Worm (Caenorhabditis elegans) whole organism, late embryonic: ENCODE results near the gene aff-1.

Experiments
- F13H6.1 ChIP-seq: sonication (generic microtip); optimal IDR thresholded peaks from 2 replicates; lab custom pipeline; 2016; ENCODE audit warnings: missing genetic modification characterization, missing compliant biosample characterization
- K02D7.2 ChIP-seq: sonication (generic microtip); optimal IDR thresholded peaks from 2 replicates; lab custom pipeline; 2017; ENCODE audit warnings: mild to moderate bottlenecking, missing genetic modification characterization, missing compliant biosample characterization
- ahr-1 ChIP-seq: sonication (generic microtip); optimal IDR thresholded peaks from 2 replicates; lab custom pipeline; 2016; ENCODE audit warnings: missing genetic modification characterization, missing compliant biosample characterization
- ama-1 ChIP-seq: fragments of 150-350 bp; optimal IDR thresholded peaks from 2 replicates; lab custom pipeline; 2014
- ceh-14 ChIP-seq: sonication (generic microtip); optimal IDR thresholded peaks from 2 replicates; lab custom pipeline; 2016; ENCODE audit warnings: missing genotype, missing genetic modification characterization, missing compliant biosample characterization
- ceh-19 ChIP-seq: fragments of 200-800 bp; sonication (Bioruptor generic); optimal IDR thresholded peaks from 2 replicates; lab custom pipeline; 2018; ENCODE audit warnings: mild to moderate bottlenecking, missing genetic modification characterization, missing compliant biosample characterization
- ceh-22 ChIP-seq: sonication (generic microtip); optimal IDR thresholded peaks from 2 replicates; lab custom pipeline; 2017; ENCODE audit warnings: missing biosample characterization, missing genetic modification characterization
- ceh-24 ChIP-seq: sonication (generic microtip); optimal IDR thresholded peaks from 2 replicates; lab custom pipeline; 2016; ENCODE audit warnings: mild to moderate bottlenecking, missing genetic modification characterization, missing compliant biosample characterization
- ceh-45 ChIP-seq: fragments of 200-800 bp; sonication (Bioruptor generic); IDR thresholded peaks from 2 replicates; pipeline ENCODE4 v1.3.6; 2022; ENCODE audit warnings: missing genetic modification reagents, missing genetic modification characterization, missing compliant biosample characterization
- ceh-9 ChIP-seq: sonication (generic microtip); optimal IDR thresholded peaks from 2 replicates; lab custom pipeline; 2016; ENCODE audit warnings: mild to moderate bottlenecking, missing genetic modification characterization, inconsistent platforms, missing compliant biosample characterization
- dmd-4 ChIP-seq: sonication (generic microtip); optimal IDR thresholded peaks from 2 replicates; lab custom pipeline; 2016; ENCODE audit warnings: borderline replicate concordance, missing genetic modification characterization, missing compliant biosample characterization
- elt-2 ChIP-seq: sonication (generic microtip); optimal IDR thresholded peaks from 2 replicates; lab custom pipeline; 2016; ENCODE audit warnings: missing genetic modification reagents, missing genetic modification characterization, missing compliant biosample characterization
- elt-4 ChIP-seq: sonication (generic microtip); optimal IDR thresholded peaks from 2 replicates; lab custom pipeline; 2016; ENCODE audit warnings: missing genetic modification characterization, missing compliant biosample characterization
- ets-4 ChIP-seq: sonication (generic microtip); optimal IDR thresholded peaks from 2 replicates; lab custom pipeline; 2016; ENCODE audit warnings: missing genetic modification characterization, missing compliant biosample characterization
- eyg-1 ChIP-seq: sonication (generic microtip); optimal IDR thresholded peaks from 2 replicates; lab custom pipeline; 2016; ENCODE audit warnings: missing genotype, missing genetic modification characterization, missing compliant biosample characterization
- fax-1 ChIP-seq: sonication (generic microtip); optimal IDR thresholded peaks from 2 replicates; lab custom pipeline; 2016; ENCODE audit warnings: missing genotype, missing genetic modification characterization, missing compliant biosample characterization
- hlh-15 ChIP-seq: sonication (generic microtip); optimal IDR thresholded peaks from 2 replicates; lab custom pipeline; 2016; ENCODE audit warnings: missing genetic modification characterization, missing compliant biosample characterization
- hlh-30 ChIP-seq: sonication (generic microtip); optimal IDR thresholded peaks from 2 replicates; lab custom pipeline; 2017; ENCODE audit warnings: antibody characterized with exemption, missing genetic modification characterization, missing compliant biosample characterization; ENCODE audit not compliant: insufficient read depth
- hlh-6 ChIP-seq: sonication (generic microtip); optimal IDR thresholded peaks from 2 replicates; lab custom pipeline; 2016; ENCODE audit warnings: missing genotype, missing genetic modification characterization, missing compliant biosample characterization
- hlh-8 ChIP-seq: sonication (generic microtip); optimal IDR thresholded peaks from 2 replicates; lab custom pipeline; 2016; ENCODE audit warnings: missing genotype, missing genetic modification characterization, missing compliant biosample characterization
- lim-6 ChIP-seq: sonication (generic microtip); optimal IDR thresholded peaks from 2 replicates; lab custom pipeline; 2016; ENCODE audit warnings: missing genetic modification characterization, missing compliant biosample characterization
- madf-2 ChIP-seq: sonication (generic microtip); optimal IDR thresholded peaks from 2 replicates; lab custom pipeline; 2017; ENCODE audit warnings: missing genetic modification characterization, missing compliant biosample characterization
- mec-3 ChIP-seq: sonication (generic microtip); optimal IDR thresholded peaks from 2 replicates; lab custom pipeline; 2016; ENCODE audit warnings: borderline replicate concordance, missing genetic modification characterization, missing compliant biosample characterization
- nfya-1 ChIP-seq: sonication (generic microtip); optimal IDR thresholded peaks from 2 replicates; lab custom pipeline; 2017; ENCODE audit warnings: missing genetic modification characterization, mild to moderate bottlenecking, missing compliant biosample characterization, antibody characterized with exemption, moderate library complexity
- nhr-11 ChIP-seq: fragments of 150-350 bp; optimal IDR thresholded peaks from 2 replicates; lab custom pipeline; 2014; ENCODE audit warnings: missing biosample characterization, missing genetic modification characterization
- nhr-232 ChIP-seq: sonication (generic microtip); optimal IDR thresholded peaks from 2 replicates; lab custom pipeline; 2016; ENCODE audit warnings: missing genetic modification characterization, missing compliant biosample characterization
- odd-2 ChIP-seq: sonication (generic microtip); optimal IDR thresholded peaks from 2 replicates; lab custom pipeline; 2017; ENCODE audit warnings: antibody characterized with exemption, mild to moderate bottlenecking, missing genetic modification characterization, missing compliant biosample characterization
- pat-9 ChIP-seq: fragments of 200-800 bp; sonication (Bioruptor generic); optimal IDR thresholded peaks from 2 replicates; lab custom pipeline; 2018; ENCODE audit warnings: mild to moderate bottlenecking, missing genetic modification characterization, moderate library complexity, missing compliant biosample characterization
- pha-4 ChIP-seq: fragments of 150-350 bp; optimal IDR thresholded peaks from 2 replicates; lab custom pipeline; 2018; ENCODE audit warnings: missing biosample characterization, missing genetic modification reagents, missing genetic modification characterization
- ref-2 ChIP-seq: sonication (generic microtip); optimal IDR thresholded peaks from 2 replicates; lab custom pipeline; 2016; ENCODE audit warnings: missing genetic modification characterization, missing compliant biosample characterization
- sdc-2 ChIP-seq: sonication (generic microtip); optimal IDR thresholded peaks from 2 replicates; lab custom pipeline; 2016; ENCODE audit warnings: missing genotype, missing genetic modification characterization, missing compliant biosample characterization
- sox-4 ChIP-seq: sonication (generic microtip); optimal IDR thresholded peaks from 2 replicates; lab custom pipeline; 2017; ENCODE audit warnings: mild to moderate bottlenecking, missing genetic modification characterization, inconsistent platforms, missing compliant biosample characterization
- syd-9 ChIP-seq: sonication (generic microtip); optimal IDR thresholded peaks from 2 replicates; lab custom pipeline; 2016; ENCODE audit warnings: mild to moderate bottlenecking, missing genetic modification characterization, moderate library complexity, missing compliant biosample characterization
- ttx-3 ChIP-seq: sonication (generic microtip); optimal IDR thresholded peaks from 2 replicates; lab custom pipeline; 2016; ENCODE audit warnings: missing genetic modification reagents, missing genetic modification characterization, missing compliant biosample characterization
- unc-3 ChIP-seq, 2 experiments: fragments of 200-800 bp in 1 of 2; sonication (Bioruptor generic) in 1 of 2; sonication (generic microtip) in 1 of 2; conservative IDR thresholded peaks in 1 of 2; optimal IDR thresholded peaks in 1 of 2; 2 replicates each; pipeline versions ENCODE4 v1.3.6 to Lab custom; 2016 to 2022; ENCODE audit warnings: missing compliant biosample characterization in 2 of 2, missing genetic modification characterization in 2 of 2, missing genetic modification reagents in 1 of 2
- unc-42 ChIP-seq: sonication (generic microtip); optimal IDR thresholded peaks from 2 replicates; lab custom pipeline; 2016; ENCODE audit warnings: missing genotype, missing genetic modification characterization, missing compliant biosample characterization
- unc-55 ChIP-seq: sonication (generic microtip); optimal IDR thresholded peaks from 2 replicates; lab custom pipeline; 2017; ENCODE audit warnings: missing biosample characterization, missing genetic modification reagents, missing genetic modification characterization

The aff-1 gene

DNA sequence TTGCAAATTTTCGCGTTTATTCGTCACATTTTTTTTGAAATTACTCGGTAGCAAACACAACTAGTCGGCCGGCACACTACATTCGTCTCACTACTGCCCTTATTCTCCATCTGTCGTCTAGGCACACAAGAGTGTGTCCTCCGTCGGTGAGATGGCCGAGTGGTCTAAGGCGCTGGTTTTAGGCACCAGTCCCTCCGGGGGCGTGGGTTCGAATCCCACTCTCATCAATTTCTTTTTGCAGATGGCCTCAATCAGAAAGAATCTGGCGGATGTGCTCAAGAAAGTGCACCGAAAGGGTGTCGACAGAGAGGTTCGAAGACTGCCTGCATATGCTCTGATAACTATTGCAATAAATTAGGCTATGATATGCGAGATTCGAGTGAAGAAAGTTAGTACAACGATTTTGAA is 10.5 kb downstream of the aff-1 start (continued):
- TF ChIP-seq hlh-8 (tag; lab: Kevin White, UChicago) (peak; percentile 83), ceh-45 (GFP tag; lab: Robert Waterston, UW) (peak; percentile 74), hlh-6 (tag; lab: Kevin White, UChicago) (peak; percentile 79), fax-1 (tag; lab: Kevin White, UChicago) (peak; percentile 68), dmd-4 (tag; lab: Kevin White, UChicago) (peak; percentile 76), unc-42 (tag; lab: Kevin White, UChicago) (peak; percentile 41), sox-4 (tag; lab: Kevin White, UChicago) (peak; percentile 76), eyg-1 (tag; lab: Kevin White, UChicago) (peak; percentile 77), K02D7.2 (tag; lab: Kevin White, UChicago) (peak; percentile 50), mec-3 (no peak), ceh-24 (tag; lab: Kevin White, UChicago) (peak; percentile 29), ceh-9 (tag; lab: Kevin White, UChicago) (peak; percentile 73), hlh-30 (tag; lab: Kevin White, UChicago) (peak; percentile 29), elt-4 (no peak), madf-2 (tag; lab: Kevin White, UChicago) (peak; percentile 76), ets-4 (peak; percentile 4), syd-9 (peak; percentile 67), lim-6 (tag; lab: Kevin White, UChicago) (peak; percentile 37), nhr-11 (no peak), pha-4 (tag; lab: Kevin White, UChicago) (no peak)
- TF ChIP-seq, all 69 proteins: peak for 60

DNA sequence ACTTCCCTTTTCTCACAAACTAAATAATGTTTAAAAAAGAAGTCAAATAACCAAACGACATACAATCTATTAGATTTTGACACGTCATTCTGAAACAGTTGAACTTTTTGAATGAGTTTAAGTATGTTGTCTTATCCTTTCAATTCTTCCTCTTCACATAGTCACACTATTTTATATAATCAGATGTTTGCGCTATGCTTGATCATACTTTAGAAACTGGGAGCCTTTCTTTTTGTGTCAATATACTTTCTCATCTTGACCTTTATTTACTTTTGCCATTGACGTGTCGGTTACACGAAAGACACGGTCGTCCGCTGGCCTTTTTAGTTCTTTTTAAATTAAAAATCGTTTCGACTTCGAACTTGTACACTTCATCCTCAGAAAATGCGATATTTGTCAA is 11.6 kb downstream of the aff-1 start, which contains the start of gene C04A2.15:
Gene C04A2.15, plus strand, starts transcription at position 299 of the 400 bp plus-strand sequence.
- TF ChIP-seq syd-9 = no peak
- no peak for TF ChIP-seq sdc-2 (tag; lab: Kevin White, UChicago)
- no peak for TF ChIP-seq hlh-8 (tag; lab: Kevin White, UChicago)
- no peak for TF ChIP-seq ref-2 (tag; lab: Kevin White, UChicago)
- TF ChIP-seq ceh-19 (GFP tag; lab: Kevin White, UChicago) = no peak
- no peak for TF ChIP-seq ahr-1 (tag; lab: Kevin White, UChicago)
- TF ChIP-seq F13H6.1 = no peak
- no peak for TF ChIP-seq nhr-232 (tag; lab: Kevin White, UChicago)
- TF ChIP-seq ceh-14 (tag; lab: Kevin White, UChicago) = no peak
- TF ChIP-seq unc-3 (GFP tag; conservative IDR thresholded peaks at IDR 0.05; lab: Robert Waterston, UW) = no peak
- TF ChIP-seq unc-3 (tag; optimal IDR thresholded peaks at IDR 0.05; lab: Kevin White, UChicago) = no peak

DNA sequence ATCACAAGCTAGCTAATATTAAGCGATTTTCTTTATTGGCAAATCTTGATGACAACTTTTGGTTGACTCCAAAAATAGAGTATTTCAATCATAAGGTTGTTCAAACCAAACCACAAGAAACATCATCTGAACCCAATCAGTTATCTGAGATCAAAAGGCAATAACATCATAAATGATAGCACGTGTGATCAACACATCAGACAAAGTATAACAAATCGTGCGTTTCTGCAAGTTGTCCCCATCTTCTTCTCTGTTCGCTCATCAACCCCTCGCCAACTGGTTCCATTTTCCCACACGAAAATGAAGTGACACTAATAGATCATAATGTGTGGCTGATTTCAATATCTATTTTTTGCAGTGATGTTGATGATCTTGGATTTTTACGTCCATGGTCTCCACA is 14.2 kb downstream of the aff-1 start:
- TF ChIP-seq elt-2 (tag; lab: Kevin White, UChicago) = no peak
- no peak for TF ChIP-seq ttx-3 (tag; lab: Kevin White, UChicago)
- TF ChIP-seq pat-9 (tag; lab: Kevin White, UChicago) = no peak
- TF ChIP-seq hlh-15 (tag; lab: Kevin White, UChicago) = no peak
- TF ChIP-seq ceh-22 (tag; lab: Kevin White, UChicago) = no peak
- TF ChIP-seq syd-9 = no peak

DNA sequence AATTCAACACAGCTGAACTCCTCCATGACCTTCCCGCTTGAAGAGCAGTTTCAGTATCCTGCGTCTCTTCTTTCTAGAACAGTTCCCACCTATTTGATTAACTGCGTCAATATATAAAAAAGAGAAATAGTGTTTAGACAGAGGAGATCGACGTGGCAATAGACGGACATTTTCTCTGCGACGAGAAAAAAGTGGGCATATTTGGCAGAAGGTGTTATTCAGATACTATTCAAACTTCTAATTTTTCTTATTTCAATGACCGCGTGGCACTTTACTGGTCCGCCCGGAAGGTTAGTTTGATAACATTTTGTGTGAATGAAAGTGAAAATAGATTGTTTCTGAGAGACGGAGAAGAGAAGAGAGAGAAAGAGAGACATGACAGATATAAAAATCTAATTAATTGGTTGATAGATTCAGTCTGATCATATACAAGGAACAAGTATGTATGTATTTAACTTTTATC is 15.6 kb downstream of the aff-1 start, which contains the start of gene tbc-6:
Gene tbc-6, plus strand, starts transcription at position 208 of the 463 bp plus-strand sequence.
- TF ChIP-seq dmd-4 (tag; lab: Kevin White, UChicago) (no peak), ama-1 (lab: Kevin White, UChicago) (peak; percentile 78), pha-4 (tag; lab: Kevin White, UChicago) (no peak), nfya-1 (tag; lab: Kevin White, UChicago) (peak; percentile 2), nhr-11 (no peak), unc-42 (tag; lab: Kevin White, UChicago) (peak; percentile 40), odd-2 (peak; percentile 5), unc-55 (GFP tag; lab: Kevin White, UChicago) (peak; percentile 8), ceh-14 (tag; lab: Kevin White, UChicago) (no peak)
